Worm (Caenorhabditis elegans) whole organism, L4/young adult: ENCODE results near the gene fbxb-3.

ENCODE experiments used
- W03F9.2 ChIP-seq: fragments of 150-350 bp; optimal IDR thresholded peaks from 2 replicates; lab custom pipeline; 2014; ENCODE audit warnings: missing biosample characterization, missing genetic modification characterization
- dao-5 ChIP-seq: sonication (generic microtip); optimal IDR thresholded peaks from 2 replicates; lab custom pipeline; 2016; ENCODE audit warnings: missing genotype, missing genetic modification characterization, moderate library complexity, missing compliant biosample characterization
- him-1 ChIP-seq: sonication (generic microtip); optimal IDR thresholded peaks from 2 replicates; lab custom pipeline; 2016; ENCODE audit warnings: missing genotype, missing genetic modification reagents, missing genetic modification characterization, missing compliant biosample characterization

DNA sequence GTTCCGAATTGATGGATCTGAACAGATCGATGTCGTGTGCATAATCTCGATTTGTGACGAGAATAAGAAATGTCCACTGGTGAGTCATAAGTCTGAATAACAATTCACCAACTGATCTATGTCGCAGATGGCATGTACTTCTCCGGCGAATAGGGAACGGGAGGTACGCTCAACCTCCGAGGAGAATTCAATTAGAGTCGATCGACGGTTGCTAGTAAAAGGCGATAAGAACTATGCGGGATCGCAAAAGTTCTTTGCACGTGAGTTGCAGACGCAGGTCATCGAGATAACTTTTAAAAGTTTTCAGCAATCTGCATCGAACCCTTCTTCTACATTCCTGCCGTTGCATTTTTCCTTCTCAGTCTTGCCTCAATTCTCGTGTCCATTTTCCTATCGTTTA lies 43.8 kb downstream of the fbxb-3 start:
- TF ChIP-seq W03F9.2 (tag; lab: Kevin White, UChicago) (no peak), dao-5 (tag; lab: Kevin White, UChicago) (no peak), him-1 (tag; lab: Kevin White, UChicago) (no peak)
